Fruit fly (Drosophila melanogaster): ENCODE data around the gene CG8001.

CG8001 gene

DNA sequence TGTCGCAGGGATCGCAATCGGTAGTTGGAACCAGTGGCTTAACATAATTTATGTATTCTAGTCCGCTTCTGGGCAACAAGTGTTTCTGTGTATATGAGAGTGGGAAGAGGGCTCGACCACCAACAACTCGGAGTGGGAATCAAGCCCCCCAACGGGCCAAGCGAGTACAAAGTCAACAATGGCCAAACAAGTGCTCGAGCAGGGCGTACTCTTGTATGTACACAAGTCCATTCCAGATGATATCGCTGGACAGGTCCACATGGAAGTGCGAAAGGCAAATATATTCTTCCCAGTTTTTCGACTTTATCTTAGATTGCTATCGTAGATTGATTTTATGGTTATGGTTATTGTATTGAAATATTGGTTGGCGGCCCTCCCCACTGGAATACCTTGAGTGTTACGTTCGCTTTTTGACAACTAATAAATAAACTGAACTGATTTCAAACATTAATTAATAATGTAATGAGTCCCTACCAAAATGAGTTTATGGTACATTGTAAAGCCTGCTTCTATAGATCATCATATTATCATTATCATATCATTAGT is 13.3 kb upstream of the CG8001 start (continued):
- no peak for TF ChIP-seq tll (GFP tag; optimal IDR thresholded peaks at IDR 0.05)
- TF ChIP-seq CG18262 (tag; optimal IDR thresholded peaks at IDR 0.05): peak; percentile 14
- TF ChIP-seq CG8089 (GFP tag; optimal IDR thresholded peaks at IDR 0.05): no peak
- no peak for TF ChIP-seq CG6791 (GFP tag; IDR thresholded peaks at IDR 0.05; ENCODE audit: partially characterized antibody)
- TF ChIP-seq CG31365 (tag; optimal IDR thresholded peaks at IDR 0.05): peak; percentile 35
- TF ChIP-seq CG15696 (tag; optimal IDR thresholded peaks at IDR 0.05): peak; percentile 10
- TF ChIP-seq usp (GFP tag; optimal IDR thresholded peaks at IDR 0.05): no peak
- TF ChIP-seq Max (GFP tag; optimal IDR thresholded peaks at IDR 0.05): no peak
- TF ChIP-seq otp (GFP tag; IDR thresholded peaks at IDR 0.05): peak; percentile 15; the same call in 2 of the 3 replicates
- no peak for TF ChIP-seq Blimp-1 (GFP tag; optimal IDR thresholded peaks at IDR 0.05)
- TF ChIP-seq chm (GFP tag; IDR thresholded peaks at IDR 0.05): peak; percentile 77; the same call in 1 of the 2 replicates
- no peak for TF ChIP-seq Camta (GFP tag; optimal IDR thresholded peaks at IDR 0.05)
- TF ChIP-seq bsh (GFP tag; optimal IDR thresholded peaks at IDR 0.05): no peak
- peak; percentile 31 for TF ChIP-seq gsb-n (tag; optimal IDR thresholded peaks at IDR 0.05)
- TF ChIP-seq z (GFP tag; IDR thresholded peaks at IDR 0.05): no peak
- TF ChIP-seq CG12769 (tag; optimal IDR thresholded peaks at IDR 0.05): peak; percentile 52
- TF ChIP-seq CG10147 (GFP tag; optimal IDR thresholded peaks at IDR 0.05): no peak
- no peak for TF ChIP-seq dan (GFP tag; IDR thresholded peaks at IDR 0.05)
- no peak for TF ChIP-seq CG17829 (tag; optimal IDR thresholded peaks at IDR 0.05)
- peak; percentile 22; the same call in 1 of the 3 replicates for TF ChIP-seq ci (GFP tag; IDR thresholded peaks at IDR 0.05)
- peak; percentile 16 for TF ChIP-seq tio (GFP tag; optimal IDR thresholded peaks at IDR 0.05)
- TF ChIP-seq CG12219 (GFP tag; optimal IDR thresholded peaks at IDR 0.05): no peak
- TF ChIP-seq wek (GFP tag; optimal IDR thresholded peaks at IDR 0.05): peak; percentile 50
- no peak for TF ChIP-seq nom (GFP tag; optimal IDR thresholded peaks at IDR 0.05)
- peak; percentile 25; the same call in 1 of the 2 replicates for TF ChIP-seq Rfx (GFP tag; IDR thresholded peaks at IDR 0.05)
- TF ChIP-seq bcd (GFP tag; optimal IDR thresholded peaks at IDR 0.05): no peak
- TF ChIP-seq CG6683 (GFP tag; optimal IDR thresholded peaks at IDR 0.05): no peak
- no peak for TF ChIP-seq danr (GFP tag; IDR thresholded peaks at IDR 0.05)
- TF ChIP-seq CG15601 (tag; optimal IDR thresholded peaks at IDR 0.05): peak; percentile 19
- no peak for TF ChIP-seq CG10979 (tag; optimal IDR thresholded peaks at IDR 0.05)
- no peak for TF ChIP-seq run (tag; optimal IDR thresholded peaks at IDR 0.05)
- peak; percentile 31 for TF ChIP-seq CG4328 (GFP tag; optimal IDR thresholded peaks at IDR 0.05)
- TF ChIP-seq CG12942 (GFP tag; optimal IDR thresholded peaks at IDR 0.05): no peak
- TF ChIP-seq lov (optimal IDR thresholded peaks at IDR 0.05): no peak
- no peak for TF ChIP-seq lov (GFP tag; IDR thresholded peaks at IDR 0.05)
- TF ChIP-seq pan (optimal IDR thresholded peaks at IDR 0.05): no peak
- peak in 1 of 2 experiments; percentile 11 for TF ChIP-seq pan (GFP tag; optimal IDR thresholded peaks at IDR 0.05 in 1 of 2, IDR thresholded peaks at IDR 0.05 in 1 of 2)
- no peak for TF ChIP-seq jigr1 (GFP tag; IDR thresholded peaks at IDR 0.05)
- TF ChIP-seq CG14710 (tag; optimal IDR thresholded peaks at IDR 0.05): no peak
- TF ChIP-seq CG9727 (GFP tag; optimal IDR thresholded peaks at IDR 0.05): peak; percentile 42
- no peak for TF ChIP-seq slbo (GFP tag; IDR thresholded peaks at IDR 0.05)
- TF ChIP-seq zf30C (GFP tag; optimal IDR thresholded peaks at IDR 0.05): no peak
- peak; percentile 1 for TF ChIP-seq CG13775 (GFP tag; optimal IDR thresholded peaks at IDR 0.05)
- no peak for TF ChIP-seq CG4424 (GFP tag; optimal IDR thresholded peaks at IDR 0.05)
- TF ChIP-seq Lim3 (GFP tag; IDR thresholded peaks at IDR 0.05): no peak
- no peak for TF ChIP-seq Dll (GFP tag; IDR thresholded peaks at IDR 0.05; ENCODE audit: partially characterized antibody)
- TF ChIP-seq nerfin-2 (GFP tag; IDR thresholded peaks at IDR 0.05; ENCODE audit: partially characterized antibody): no peak
- TF ChIP-seq sima (GFP tag; optimal IDR thresholded peaks at IDR 0.05): no peak
- peak; percentile 59 for TF ChIP-seq CG33557 (GFP tag; optimal IDR thresholded peaks at IDR 0.05)
- peak; percentile 1 for TF ChIP-seq CG15011 (GFP tag; optimal IDR thresholded peaks at IDR 0.05)
